Fruit fly (Drosophila melanogaster): ENCODE results near the gene vito.

DNA sequence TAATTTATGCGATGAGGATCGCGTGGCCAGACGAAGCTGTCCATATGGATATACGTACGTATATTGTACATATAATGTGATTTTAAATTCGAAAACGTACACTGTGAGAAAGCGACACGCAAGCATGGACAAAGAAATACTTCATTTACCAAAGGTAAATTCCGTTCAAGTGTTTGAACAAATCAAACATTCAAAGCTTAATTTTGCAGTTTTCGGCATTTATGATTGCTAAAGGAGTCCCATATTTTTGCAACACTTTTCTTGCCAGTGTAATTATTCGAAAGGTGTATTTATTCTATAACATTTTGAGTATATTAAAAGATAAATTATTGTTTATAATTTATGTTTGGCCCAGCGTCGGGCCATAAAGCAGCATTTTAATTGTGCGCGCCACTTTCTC, 42.2 kb upstream of the vito start:
- TF ChIP-seq CG7045 (GFP tag; optimal IDR thresholded peaks at IDR 0.05): no peak
- TF ChIP-seq ovo (GFP tag; optimal IDR thresholded peaks at IDR 0.05): no peak
